Worm (Caenorhabditis elegans) whole organism, midembryonic: ENCODE data around the gene Y66D12A.1.

Experiments
- cog-1 ChIP-seq: sonication (generic microtip); optimal IDR thresholded peaks from 2 replicates; lab custom pipeline; 2016; ENCODE audit warnings: missing genetic modification characterization, missing compliant biosample characterization
- flt-1 ChIP-seq: fragments of 200-800 bp; sonication (Bioruptor generic); IDR thresholded peaks from 2 replicates; pipeline ENCODE4 v1.3.6; 2022; ENCODE audit warnings: missing genetic modification characterization, missing compliant biosample characterization
- klf-2 ChIP-seq: fragments of 200-800 bp; sonication (Bioruptor generic); conservative IDR thresholded peaks from 2 replicates; pipeline ENCODE4 v1.3.6; 2022; ENCODE audit warnings: missing genetic modification reagents, missing genetic modification characterization, missing compliant biosample characterization
- ref-1 ChIP-seq: fragments of 200-800 bp; sonication (Bioruptor generic); conservative IDR thresholded peaks from 2 replicates; pipeline ENCODE4 v1.3.6; 2022; ENCODE audit warnings: missing genetic modification reagents, missing genetic modification characterization, missing compliant biosample characterization
- tab-1 ChIP-seq: fragments of 200-800 bp; sonication (Bioruptor generic); IDR thresholded peaks from 2 replicates; pipeline ENCODE4 v1.3.6; 2022; ENCODE audit warnings: missing genetic modification characterization, missing compliant biosample characterization
- ztf-23 ChIP-seq: fragments of 200-800 bp; sonication (Bioruptor generic); IDR thresholded peaks from 2 replicates; pipeline ENCODE4 v1.3.6; 2022; ENCODE audit warnings: missing genetic modification reagents, missing genetic modification characterization, missing compliant biosample characterization
- ztf-29 ChIP-seq: fragments of 200-800 bp; sonication (Bioruptor generic); IDR thresholded peaks from 2 replicates; pipeline ENCODE4 v1.3.6; 2022; ENCODE audit warnings: missing genetic modification reagents, missing genetic modification characterization, missing compliant biosample characterization

ce11 chrIII:11632376-11632775 is 24.4 kb downstream of the Y66D12A.1 start:
- no peak for TF ChIP-seq cog-1 (tag; lab: Kevin White, UChicago)
- TF ChIP-seq ztf-29 (GFP tag; lab: Robert Waterston, UW) = no peak
- TF ChIP-seq flt-1 = no peak
- no peak for TF ChIP-seq ref-1 (GFP tag; lab: Robert Waterston, UW)
- no peak for TF ChIP-seq ztf-23 (GFP tag; lab: Robert Waterston, UW)
- no peak for TF ChIP-seq tab-1 (GFP tag; lab: Robert Waterston, UW)
- no peak for TF ChIP-seq klf-2 (GFP tag; lab: Robert Waterston, UW)
